Fruit fly (Drosophila melanogaster): ENCODE data around the gene CG9173.

- TF ChIP-seq CG34367 (tag; optimal IDR thresholded peaks at IDR 0.05) (peak; percentile 90), CG10348 (GFP tag; IDR thresholded peaks at IDR 0.05) (no peak), Snoo (tag; optimal IDR thresholded peaks at IDR 0.05) (peak; percentile 20), EcR (GFP tag; optimal IDR thresholded peaks at IDR 0.05) (peak; percentile 74), Pif1A (GFP tag; optimal IDR thresholded peaks at IDR 0.05) (peak; percentile 88), CG32121 (GFP tag; IDR thresholded peaks at IDR 0.05) (peak; percentile 28; the same call in 1 of the 2 replicates), fd96Ca (GFP tag; IDR thresholded peaks at IDR 0.05) (peak; percentile 76)
These were observed 31.0 kb downstream of the CG9173 start for dm6 chr3L:1391993-1392952.
